Worm (Caenorhabditis elegans) whole organism, L1 larva: Measurements from ENCODE around the gene hrg-6.

ENCODE experiments used
- F16B12.6 ChIP-seq: fragments of 150-350 bp; optimal IDR thresholded peaks from 2 replicates; lab custom pipeline; 2014; ENCODE audit warnings: missing biosample characterization, missing genetic modification characterization
- ces-1 ChIP-seq: fragments of 150-350 bp; optimal IDR thresholded peaks from 2 replicates; lab custom pipeline; 2014; ENCODE audit warnings: missing biosample characterization, missing genetic modification reagents, missing genetic modification characterization
- fkh-4 ChIP-seq: sonication (generic microtip); optimal IDR thresholded peaks from 2 replicates; lab custom pipeline; 2016; ENCODE audit warnings: missing compliant biosample characterization, missing genetic modification characterization, borderline replicate concordance
- lin-13 ChIP-seq: fragments of 150-350 bp; optimal IDR thresholded peaks from 2 replicates; lab custom pipeline; 2014; ENCODE audit warnings: missing biosample characterization, missing genetic modification reagents, missing genetic modification characterization
- lir-3 ChIP-seq: sonication (generic microtip); optimal IDR thresholded peaks from 2 replicates; lab custom pipeline; 2016; ENCODE audit warnings: mild to moderate bottlenecking, missing genetic modification characterization, moderate library complexity, missing compliant biosample characterization; ENCODE audit not compliant: poor library complexity
- nhr-11 ChIP-seq: fragments of 150-350 bp; optimal IDR thresholded peaks from 2 replicates; lab custom pipeline; 2014; ENCODE audit warnings: missing biosample characterization, missing genetic modification characterization
- unc-86 ChIP-seq: sonication (generic microtip); optimal IDR thresholded peaks from 2 replicates; lab custom pipeline; 2016; ENCODE audit warnings: missing genetic modification characterization, missing compliant biosample characterization
- zip-4 ChIP-seq: fragments of 200-800 bp; sonication (Bioruptor generic); optimal IDR thresholded peaks from 2 replicates; lab custom pipeline; 2018; ENCODE audit warnings: mild to moderate bottlenecking, missing genetic modification characterization, moderate library complexity, missing compliant biosample characterization

DNA sequence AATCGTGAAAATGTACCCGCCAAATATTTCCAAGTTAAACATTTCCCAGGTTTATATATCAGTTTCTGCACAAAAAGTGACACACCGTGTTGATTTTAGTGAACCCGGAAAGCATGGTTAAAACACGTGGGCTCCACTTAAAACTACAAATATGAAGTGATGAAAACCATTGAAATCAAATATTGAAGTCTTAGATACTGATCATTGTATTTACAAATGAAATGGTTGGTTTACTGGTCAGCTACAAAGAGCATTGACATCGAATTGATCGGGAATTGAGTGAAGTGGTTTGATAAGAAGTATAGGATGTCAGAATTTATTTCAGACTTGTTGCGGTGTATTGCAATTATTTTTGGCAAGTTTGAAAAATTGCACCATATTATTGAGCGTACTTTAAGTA, 3.0 kb upstream of the hrg-6 start, which contains the start of gene hrg-5:
- TF ChIP-seq ces-1 (GFP tag; lab: Kevin White, UChicago), result no peak
- no peak for TF ChIP-seq nhr-11 (tag; lab: Kevin White, UChicago)
- no peak for TF ChIP-seq fkh-4
- TF ChIP-seq F16B12.6 (tag; lab: Kevin White, UChicago), result no peak
- TF ChIP-seq lir-3, result no peak
- TF ChIP-seq lin-13 (GFP tag; lab: Kevin White, UChicago), result no peak
- no peak for TF ChIP-seq unc-86 (tag; lab: Kevin White, UChicago)
- TF ChIP-seq zip-4 (GFP tag; lab: Kevin White, UChicago), result no peak
